Worm (Caenorhabditis elegans) whole organism, late embryonic: ENCODE results near the gene F53H2.1.

Experiments
- elt-2 ChIP-seq: sonication (generic microtip); optimal IDR thresholded peaks from 2 replicates; lab custom pipeline; 2016; ENCODE audit warnings: missing genetic modification reagents, missing genetic modification characterization, missing compliant biosample characterization
- hlh-30 ChIP-seq: sonication (generic microtip); optimal IDR thresholded peaks from 2 replicates; lab custom pipeline; 2017; ENCODE audit warnings: antibody characterized with exemption, missing genetic modification characterization, missing compliant biosample characterization; ENCODE audit not compliant: insufficient read depth
- pha-4 ChIP-seq: fragments of 150-350 bp; optimal IDR thresholded peaks from 2 replicates; lab custom pipeline; 2018; ENCODE audit warnings: missing biosample characterization, missing genetic modification reagents, missing genetic modification characterization

ce11 chrV:20413426-20413825 is 25.9 kb downstream of the F53H2.1 start:
- TF ChIP-seq pha-4 (tag; lab: Kevin White, UChicago) (no peak), hlh-30 (tag; lab: Kevin White, UChicago) (no peak), elt-2 (tag; lab: Kevin White, UChicago) (no peak)
